Worm (Caenorhabditis elegans): ENCODE measurements around the gene mbk-1.

The mbk-1 gene

DNA sequence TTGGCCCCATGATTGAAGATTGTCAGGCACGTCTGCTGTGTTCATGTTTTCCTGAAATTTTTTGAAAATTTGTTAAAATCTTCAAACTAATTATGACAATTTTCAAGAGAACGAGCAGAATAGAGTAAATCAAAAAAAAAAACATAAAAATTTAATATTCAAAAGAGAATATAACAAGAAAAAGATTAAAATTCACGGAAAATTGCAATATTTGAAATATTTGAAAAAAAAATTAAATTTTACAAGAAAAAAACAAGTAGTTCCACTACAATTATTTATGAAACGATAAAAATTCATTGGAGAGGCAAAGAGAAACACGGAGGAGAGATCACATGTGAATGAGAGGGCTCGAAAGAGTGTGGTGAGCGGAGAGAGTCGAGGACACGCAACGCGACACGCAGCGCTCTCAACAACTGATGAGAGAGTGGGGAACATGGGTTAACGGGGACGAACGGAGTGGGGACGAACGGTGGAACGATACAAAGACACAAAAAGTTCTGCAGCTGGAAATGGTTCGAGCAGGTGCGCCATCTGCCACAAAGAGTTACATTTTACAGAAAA is at the start of gene mbk-1:
Gene mbk-1 (minus strand): TSS at position 51 of the 561 bp plus-strand sequence.
- TF ChIP-seq C38D4.7 (GFP tag; optimal IDR thresholded peaks at IDR 0.05) (no peak), lin-11 (tag; optimal IDR thresholded peaks at IDR 0.05) (no peak), fkh-6 (tag; optimal IDR thresholded peaks at IDR 0.05) (no peak), ceh-31 (tag; optimal IDR thresholded peaks at IDR 0.05) (peak; percentile 52), che-1 (tag; optimal IDR thresholded peaks at IDR 0.05) (no peak), lim-6 (tag; optimal IDR thresholded peaks at IDR 0.05) (no peak), F13H6.1 (tag; optimal IDR thresholded peaks at IDR 0.05) (no peak), ztf-16 (tag; optimal IDR thresholded peaks at IDR 0.05) (no peak), ahr-1 (tag; optimal IDR thresholded peaks at IDR 0.05) (no peak), K09A11.1 (tag; optimal IDR thresholded peaks at IDR 0.05; ENCODE audit: insufficient read depth) (no peak), pat-9 (tag; optimal IDR thresholded peaks at IDR 0.05) (no peak), hlh-30 (tag; optimal IDR thresholded peaks at IDR 0.05; ENCODE audit: insufficient read depth) (peak; percentile 93), sox-4 (tag; optimal IDR thresholded peaks at IDR 0.05) (no peak), ttx-3 (tag; optimal IDR thresholded peaks at IDR 0.05) (no peak), unc-42 (tag; optimal IDR thresholded peaks at IDR 0.05) (peak; percentile 28), pros-1 (tag; optimal IDR thresholded peaks at IDR 0.05) (no peak), elt-4 (tag; optimal IDR thresholded peaks at IDR 0.05) (no peak), tbx-7 (tag; optimal IDR thresholded peaks at IDR 0.05) (no peak), ets-4 (tag; optimal IDR thresholded peaks at IDR 0.05) (no peak), pag-3 (tag; optimal IDR thresholded peaks at IDR 0.05; ENCODE audit: borderline replicate concordance) (no peak), ref-2 (tag; optimal IDR thresholded peaks at IDR 0.05) (no peak), nhr-11 (tag; optimal IDR thresholded peaks at IDR 0.05) (no peak), rnt-1 (tag; optimal IDR thresholded peaks at IDR 0.05) (no peak), ama-1 (optimal IDR thresholded peaks at IDR 0.05) (no peak), unc-3 (GFP tag; conservative IDR thresholded peaks at IDR 0.05) (no peak), unc-3 (tag; optimal IDR thresholded peaks at IDR 0.05) (no peak), zip-5 (tag; optimal IDR thresholded peaks at IDR 0.05) (no peak), C08G9.2 (tag; optimal IDR thresholded peaks at IDR 0.05) (no peak), ceh-34 (tag; optimal IDR thresholded peaks at IDR 0.05) (peak; percentile 65), fax-1 (tag; optimal IDR thresholded peaks at IDR 0.05) (no peak), ceh-30 (tag; optimal IDR thresholded peaks at IDR 0.05) (no peak), K02D7.2 (tag; optimal IDR thresholded peaks at IDR 0.05) (no peak), ceh-48 (tag; optimal IDR thresholded peaks at IDR 0.05) (no peak), npax-4 (tag; optimal IDR thresholded peaks at IDR 0.05) (no peak), ceh-9 (tag; optimal IDR thresholded peaks at IDR 0.05) (no peak), pqm-1 (tag; optimal IDR thresholded peaks at IDR 0.05) (no peak), nhr-232 (tag; optimal IDR thresholded peaks at IDR 0.05) (no peak), nfya-1 (tag; optimal IDR thresholded peaks at IDR 0.05) (peak; percentile 75), fkh-10 (GFP tag; optimal IDR thresholded peaks at IDR 0.05) (no peak), dmd-4 (tag; optimal IDR thresholded peaks at IDR 0.05; ENCODE audit: borderline replicate concordance) (no peak), ceh-45 (GFP tag; IDR thresholded peaks at IDR 0.05) (no peak), T23F11.4 (GFP tag; optimal IDR thresholded peaks at IDR 0.05) (no peak), ceh-19 (GFP tag; optimal IDR thresholded peaks at IDR 0.05) (no peak), ceh-24 (tag; optimal IDR thresholded peaks at IDR 0.05) (no peak), pax-1 (tag; optimal IDR thresholded peaks at IDR 0.05) (no peak), dve-1 (tag; optimal IDR thresholded peaks at IDR 0.05) (no peak), odd-2 (tag; optimal IDR thresholded peaks at IDR 0.05) (no peak), gmeb-2 (tag; optimal IDR thresholded peaks at IDR 0.05) (no peak), pha-4 (tag; optimal IDR thresholded peaks at IDR 0.05) (no peak), hlh-13 (GFP tag; optimal IDR thresholded peaks at IDR 0.05) (no peak), elt-2 (tag; optimal IDR thresholded peaks at IDR 0.05) (peak; percentile 11), hlh-8 (tag; optimal IDR thresholded peaks at IDR 0.05) (peak; percentile 0), hlh-6 (tag; optimal IDR thresholded peaks at IDR 0.05) (no peak), unc-86 (tag; optimal IDR thresholded peaks at IDR 0.05) (no peak)
